Fruit fly (Drosophila melanogaster): ENCODE results near the gene CG14969.
A peak's percentile ranks its signal among the peaks of the same experiment; 100 is the strongest.

CG14969 gene

DNA sequence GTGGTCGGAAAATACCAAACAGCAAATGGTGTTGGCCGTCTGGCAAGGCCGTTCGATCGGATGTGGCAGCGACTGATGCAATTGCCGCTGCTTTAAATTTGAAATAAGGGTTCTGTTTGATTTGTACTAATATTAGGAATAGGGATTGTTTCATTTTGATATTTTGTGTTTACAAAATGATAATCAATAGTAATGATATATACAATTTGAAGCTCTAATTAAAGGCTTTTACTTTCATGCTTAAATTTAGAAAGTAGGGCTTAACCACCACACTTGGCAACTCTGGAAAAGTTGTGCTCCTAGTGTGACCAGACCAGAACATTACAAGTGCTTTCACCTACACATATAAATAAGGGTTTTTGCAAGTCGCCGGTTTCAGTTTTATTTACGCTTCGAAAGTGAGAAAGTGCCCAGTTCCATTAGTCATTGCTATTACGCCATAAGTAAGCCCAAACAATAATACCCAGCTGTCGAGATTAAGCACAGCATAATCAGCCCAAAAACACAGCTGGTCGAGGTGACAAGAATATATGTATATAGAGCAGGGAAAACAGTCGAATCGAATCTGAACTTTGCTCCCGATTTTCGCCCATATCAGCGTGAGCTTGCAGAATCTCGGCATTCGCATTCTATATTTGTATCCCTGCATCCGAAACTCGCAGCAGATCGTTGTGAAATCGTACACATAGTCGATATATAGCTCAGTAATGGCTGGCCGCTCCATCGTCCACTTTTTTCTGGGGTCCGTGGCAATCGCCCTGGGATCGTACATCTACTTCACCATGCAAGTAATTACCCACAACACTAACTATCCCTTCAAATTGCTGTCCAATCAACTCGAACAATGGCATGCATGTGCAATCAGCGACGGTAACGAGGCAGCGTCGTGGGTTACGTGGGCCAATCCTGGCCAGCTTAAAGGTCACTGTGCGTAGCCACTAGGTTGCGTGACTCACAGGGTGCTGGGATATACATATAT is 8.6 kb downstream of the CG14969 start, which contains the start of gene Gtpx (continued):
- TF ChIP-seq zen2 (GFP tag; IDR thresholded peaks at IDR 0.05; ENCODE audit: partially characterized antibody) (no peak), lmd (GFP tag; IDR thresholded peaks at IDR 0.05) (peak; percentile 20; the same call in 1 of the 2 replicates), Dbx (GFP tag; IDR thresholded peaks at IDR 0.05) (no peak), sisA (GFP tag; IDR thresholded peaks at IDR 0.05) (no peak), ATbp (GFP tag; optimal IDR thresholded peaks at IDR 0.05) (no peak), CG15073 (GFP tag; optimal IDR thresholded peaks at IDR 0.05) (no peak), CG10979 (tag; optimal IDR thresholded peaks at IDR 0.05) (no peak), Doc2 (GFP tag; IDR thresholded peaks at IDR 0.05) (no peak), Hand (GFP tag; optimal IDR thresholded peaks at IDR 0.05) (no peak), Optix (GFP tag; IDR thresholded peaks at IDR 0.05) (no peak), hb (GFP tag; IDR thresholded peaks at IDR 0.05; ENCODE audit: partially characterized antibody) (no peak), CG13123 (GFP tag; optimal IDR thresholded peaks at IDR 0.05) (no peak), unc-4 (GFP tag; IDR thresholded peaks at IDR 0.05; ENCODE audit: partially characterized antibody) (no peak), CG6689 (GFP tag; IDR thresholded peaks at IDR 0.05) (no peak), CG17612 (GFP tag; IDR thresholded peaks at IDR 0.05) (no peak), unpg (GFP tag; optimal IDR thresholded peaks at IDR 0.05) (no peak), Usf (GFP tag; optimal IDR thresholded peaks at IDR 0.05) (no peak), CG8944 (GFP tag; optimal IDR thresholded peaks at IDR 0.05) (no peak), usp (GFP tag; optimal IDR thresholded peaks at IDR 0.05) (no peak), ac (GFP tag; optimal IDR thresholded peaks at IDR 0.05) (no peak), CG2129 (GFP tag; IDR thresholded peaks at IDR 0.05; ENCODE audit: partially characterized antibody) (no peak), grn (GFP tag; optimal IDR thresholded peaks at IDR 0.05) (no peak), HHEX (GFP tag; optimal IDR thresholded peaks at IDR 0.05) (no peak), lbe (GFP tag; optimal IDR thresholded peaks at IDR 0.05) (peak; percentile 35), slbo (GFP tag; IDR thresholded peaks at IDR 0.05) (peak; percentile 64), CG15479 (GFP tag; optimal IDR thresholded peaks at IDR 0.05) (no peak), CG11093 (GFP tag; IDR thresholded peaks at IDR 0.05) (no peak), lov (optimal IDR thresholded peaks at IDR 0.05) (no peak), lov (GFP tag; IDR thresholded peaks at IDR 0.05) (no peak), prd (optimal IDR thresholded peaks at IDR 0.05) (no peak), prd (GFP tag; IDR thresholded peaks at IDR 0.05) (peak; percentile 50; the same call in 1 of the 3 replicates), CG18262 (tag; optimal IDR thresholded peaks at IDR 0.05) (no peak), CG4854 (GFP tag; optimal IDR thresholded peaks at IDR 0.05) (no peak), Nf-YB (GFP tag; optimal IDR thresholded peaks at IDR 0.05) (no peak), Rx (GFP tag; IDR thresholded peaks at IDR 0.05) (no peak), Elba2 (GFP tag; optimal IDR thresholded peaks at IDR 0.05) (peak; percentile 23), CG33557 (GFP tag; optimal IDR thresholded peaks at IDR 0.05) (no peak), grau (tag; optimal IDR thresholded peaks at IDR 0.05) (peak; percentile 61), so (GFP tag; IDR thresholded peaks at IDR 0.05) (no peak), CG43689 (GFP tag; IDR thresholded peaks at IDR 0.05) (no peak), crc (GFP tag; optimal IDR thresholded peaks at IDR 0.05) (peak; percentile 66), CG17186 (GFP tag; optimal IDR thresholded peaks at IDR 0.05) (no peak), CG10366 (GFP tag; IDR thresholded peaks at IDR 0.05) (no peak; the same call in 1 of the 2 replicates), bsh (GFP tag; optimal IDR thresholded peaks at IDR 0.05) (peak; percentile 25 to 57), Lim3 (GFP tag; IDR thresholded peaks at IDR 0.05) (no peak), cg (GFP tag; optimal IDR thresholded peaks at IDR 0.05) (peak; percentile 71), twi (tag; optimal IDR thresholded peaks at IDR 0.05) (peak; percentile 23), gsb (GFP tag; IDR thresholded peaks at IDR 0.05) (no peak), wor (GFP tag; IDR thresholded peaks at IDR 0.05) (no peak), CG7556 (GFP tag; optimal IDR thresholded peaks at IDR 0.05) (peak; percentile 8)
